Fruit fly (Drosophila melanogaster) whole organism, embryonic: ENCODE measurements around the gene CG10116.
A peak's percentile ranks its signal among the peaks of the same experiment; 100 is the strongest.

Source experiments
- B-H1 ChIP-seq: fragments of 200-800 bp; sonication (Bioruptor generic); IDR thresholded peaks from 3 replicates; pipeline ENCODE4 v1.3.6; 2022; ENCODE audit warnings: missing biosample characterization, missing genetic modification characterization
- Bdp1 ChIP-seq: fragments of 200-800 bp; sonication (Bioruptor generic); optimal IDR thresholded peaks from 3 replicates; lab custom pipeline; 2016; ENCODE audit warnings: missing biosample characterization, missing genetic modification characterization
- Bteb2 ChIP-seq: fragments of 200-800 bp; sonication (Bioruptor generic); optimal IDR thresholded peaks from 2 replicates; lab custom pipeline; 2016; ENCODE audit warnings: missing biosample characterization, missing genetic modification characterization
- C15 ChIP-seq: fragments of 200-800 bp; sonication (Bioruptor generic); IDR thresholded peaks from 3 replicates; pipeline ENCODE4 v1.3.6; 2022; ENCODE audit warnings: missing biosample characterization, missing genetic modification characterization
- CG10267 ChIP-seq: fragments of 200-800 bp; sonication (Bioruptor generic); optimal IDR thresholded peaks from 2 replicates; lab custom pipeline; 2018; ENCODE audit warnings: missing biosample characterization, mild to moderate bottlenecking, missing genetic modification characterization, moderate library complexity
- CG10462 ChIP-seq: fragments of 200-800 bp; sonication (Bioruptor generic); optimal IDR thresholded peaks from 2 replicates; lab custom pipeline; 2016; ENCODE audit warnings: missing biosample characterization, missing genetic modification characterization
- CG11085 ChIP-seq: fragments of 200-800 bp; sonication (Bioruptor generic); IDR thresholded peaks from 2 replicates; pipeline ENCODE4 v1.3.6; 2022; ENCODE audit warnings: missing biosample characterization, missing genetic modification characterization
- CG11093 ChIP-seq: fragments of 200-800 bp; sonication (Bioruptor generic); IDR thresholded peaks from 3 replicates; pipeline ENCODE4 v1.3.6; 2022; ENCODE audit warnings: missing biosample characterization, missing genetic modification characterization
- CG12769 ChIP-seq: fragments of 200-800 bp; sonication (Bioruptor generic); optimal IDR thresholded peaks from 2 replicates; lab custom pipeline; 2019; ENCODE audit warnings: missing biosample characterization, mild to moderate bottlenecking, missing genetic modification characterization, moderate library complexity
- CG15073 ChIP-seq: fragments of 200-800 bp; sonication (Bioruptor generic); optimal IDR thresholded peaks from 2 replicates; lab custom pipeline; 2016; ENCODE audit warnings: missing biosample characterization, missing genetic modification characterization
- CG15269 ChIP-seq: fragments of 200-800 bp; sonication (Bioruptor generic); optimal IDR thresholded peaks from 2 replicates; lab custom pipeline; 2018; ENCODE audit warnings: missing biosample characterization, mild to moderate bottlenecking, missing genetic modification characterization, moderate library complexity
- CG17829 ChIP-seq: fragments of 200-800 bp; optimal IDR thresholded peaks from 2 replicates; lab custom pipeline; 2019; ENCODE audit warnings: missing biosample characterization, mild to moderate bottlenecking, missing genetic modification characterization, moderate library complexity
- CG18764 ChIP-seq: fragments of 200-800 bp; sonication (Bioruptor generic); optimal IDR thresholded peaks from 3 replicates; lab custom pipeline; 2016; ENCODE audit warnings: missing biosample characterization, missing genetic modification characterization
- CG2120 ChIP-seq: fragments of 200-800 bp; sonication (Bioruptor generic); optimal IDR thresholded peaks from 3 replicates; lab custom pipeline; 2016; ENCODE audit warnings: missing biosample characterization, missing genetic modification characterization
- CG2199 ChIP-seq: fragments of 200-800 bp; sonication (Bioruptor generic); IDR thresholded peaks from 3 replicates; pipeline ENCODE4 v1.3.6; 2022; ENCODE audit warnings: missing biosample characterization, missing genetic modification characterization
- CG33213 ChIP-seq: fragments of 200-800 bp; sonication (Bioruptor generic); optimal IDR thresholded peaks from 3 replicates; lab custom pipeline; 2016; ENCODE audit warnings: missing biosample characterization, missing genetic modification characterization
- CG6272 ChIP-seq: fragments of 200-800 bp; sonication (Bioruptor generic); IDR thresholded peaks from 2 replicates; pipeline ENCODE4 v1.3.6; 2022; ENCODE audit warnings: missing biosample characterization, missing genetic modification characterization
- CG7556 ChIP-seq: fragments of 200-800 bp; sonication (Bioruptor generic); optimal IDR thresholded peaks from 2 replicates; lab custom pipeline; 2017; ENCODE audit warnings: missing biosample characterization, mild to moderate bottlenecking, missing genetic modification characterization
- CG8765 ChIP-seq: fragments of 200-800 bp; sonication (Bioruptor generic); IDR thresholded peaks from 2 replicates; pipeline ENCODE4 v1.3.6; 2022; ENCODE audit warnings: missing biosample characterization, missing genetic modification characterization
- CG9817 ChIP-seq: fragments of 200-800 bp; sonication (Bioruptor generic); optimal IDR thresholded peaks from 2 replicates; lab custom pipeline; 2018; ENCODE audit warnings: missing biosample characterization, mild to moderate bottlenecking, missing genetic modification characterization, moderate library complexity
- Chrac-16 ChIP-seq: fragments of 200-800 bp; sonication (Bioruptor generic); optimal IDR thresholded peaks from 3 replicates; lab custom pipeline; 2016; ENCODE audit warnings: missing biosample characterization, missing genetic modification characterization
- D19B ChIP-seq: fragments of 200-800 bp; sonication (Bioruptor generic); optimal IDR thresholded peaks from 2 replicates; lab custom pipeline; 2017; ENCODE audit warnings: missing biosample characterization, mild to moderate bottlenecking, missing genetic modification characterization
- Drgx ChIP-seq: fragments of 200-800 bp; sonication (Bioruptor generic); IDR thresholded peaks from 2 replicates; pipeline ENCODE4 v1.3.6; 2022; ENCODE audit warnings: missing biosample characterization, missing genetic modification characterization
- Ets97D ChIP-seq: fragments of 200-800 bp; sonication (Bioruptor generic); optimal IDR thresholded peaks from 3 replicates; lab custom pipeline; 2016; ENCODE audit warnings: missing biosample characterization, missing genetic modification characterization
- Fer2 ChIP-seq: fragments of 200-800 bp; sonication (Bioruptor generic); optimal IDR thresholded peaks from 2 replicates; lab custom pipeline; 2018; ENCODE audit warnings: missing biosample characterization, mild to moderate bottlenecking, missing genetic modification characterization, moderate library complexity
- HLH54F ChIP-seq: fragments of 200-800 bp; sonication (Bioruptor generic); optimal IDR thresholded peaks from 3 replicates; lab custom pipeline; 2016; ENCODE audit warnings: missing biosample characterization, missing genetic modification characterization
- HLHmδ ChIP-seq: fragments of 200-800 bp; sonication (Bioruptor generic); optimal IDR thresholded peaks from 2 replicates; lab custom pipeline; 2018; ENCODE audit warnings: missing biosample characterization, mild to moderate bottlenecking, missing genetic modification characterization, moderate library complexity
- MTF-1 ChIP-seq: fragments of 200-800 bp; sonication (Bioruptor generic); optimal IDR thresholded peaks from 2 replicates; lab custom pipeline; 2018; ENCODE audit warnings: missing biosample characterization, mild to moderate bottlenecking, missing genetic modification characterization, borderline replicate concordance
- Neu2 ChIP-seq: fragments of 200-800 bp; sonication (Bioruptor generic); optimal IDR thresholded peaks from 3 replicates; lab custom pipeline; 2016; ENCODE audit warnings: missing biosample characterization, missing genetic modification characterization, borderline replicate concordance
- Sox100B ChIP-seq: fragments of 200-800 bp; sonication (Bioruptor generic); optimal IDR thresholded peaks from 3 replicates; lab custom pipeline; 2018; ENCODE audit warnings: missing biosample characterization, mild to moderate bottlenecking, missing genetic modification characterization
- Stat92E ChIP-seq, 3 experiments: fragments of >200 bp in 2 of 3; fragments of 200-800 bp in 1 of 3; sonication (Bioruptor generic) in 1 of 3; optimal IDR thresholded peaks; 2 replicates each; lab custom pipeline; 2017 to 2019; ENCODE audit warnings: missing biosample characterization in 3 of 3, missing genetic modification characterization in 3 of 3, mild to moderate bottlenecking in 1 of 3, moderate library complexity in 1 of 3
- ash1 ChIP-seq: fragments of 200-800 bp; sonication (Bioruptor generic); optimal IDR thresholded peaks from 2 replicates; lab custom pipeline; 2018; ENCODE audit warnings: missing biosample characterization, mild to moderate bottlenecking, missing genetic modification characterization
- az2 ChIP-seq: fragments of 200-800 bp; sonication (Bioruptor generic); optimal IDR thresholded peaks from 3 replicates; lab custom pipeline; 2016; ENCODE audit warnings: missing biosample characterization, missing genetic modification characterization
- ewg ChIP-seq: fragments of 200-800 bp; sonication (Bioruptor generic); optimal IDR thresholded peaks from 3 replicates; lab custom pipeline; 2017; ENCODE audit warnings: mild to moderate bottlenecking, missing biosample characterization, missing genetic modification reagents, missing genetic modification characterization
- exex ChIP-seq: fragments of 200-800 bp; sonication (Bioruptor generic); optimal IDR thresholded peaks from 4 replicates; lab custom pipeline; 2018; ENCODE audit warnings: missing biosample characterization, mild to moderate bottlenecking, missing genetic modification characterization, moderate library complexity
- fu2 ChIP-seq: fragments of 200-800 bp; sonication (Bioruptor generic); optimal IDR thresholded peaks from 2 replicates; lab custom pipeline; 2016; ENCODE audit warnings: missing biosample characterization, missing genetic modification characterization
- gcm ChIP-seq: fragments of 200-800 bp; sonication (Bioruptor generic); optimal IDR thresholded peaks from 2 replicates; lab custom pipeline; 2019; ENCODE audit warnings: missing biosample characterization, mild to moderate bottlenecking, missing genetic modification characterization, moderate library complexity
- gcm2 ChIP-seq: fragments of 200-800 bp; sonication (Bioruptor generic); optimal IDR thresholded peaks from 2 replicates; lab custom pipeline; 2016; ENCODE audit warnings: missing biosample characterization, missing genetic modification characterization
- mld ChIP-seq: fragments of 200-800 bp; sonication (Bioruptor generic); IDR thresholded peaks from 3 replicates; pipeline ENCODE4 v1.3.6; 2022; ENCODE audit warnings: missing biosample characterization, missing genetic modification characterization; ENCODE audit not compliant: partially characterized antibody
- peb ChIP-seq: fragments of 200-800 bp; sonication (Bioruptor generic); IDR thresholded peaks from 2 replicates; pipeline ENCODE4 v1.3.6; 2022; ENCODE audit warnings: missing biosample characterization, missing genetic modification characterization
- psq ChIP-seq: fragments of 200-800 bp; sonication (Bioruptor generic); optimal IDR thresholded peaks from 2 replicates; lab custom pipeline; 2017; ENCODE audit warnings: missing biosample characterization, missing genetic modification characterization
- pzg ChIP-seq: fragments of 200-800 bp; sonication (Bioruptor generic); optimal IDR thresholded peaks from 3 replicates; lab custom pipeline; 2018; ENCODE audit warnings: missing biosample characterization, mild to moderate bottlenecking, missing genetic modification characterization, moderate library complexity
- ranshi ChIP-seq: fragments of 200-800 bp; sonication (Bioruptor generic); IDR thresholded peaks from 2 replicates; pipeline ENCODE4 v1.3.6; 2022; ENCODE audit warnings: missing biosample characterization, missing genetic modification characterization
- rib ChIP-seq: fragments of 200-800 bp; sonication (Bioruptor generic); IDR thresholded peaks from 2 replicates; pipeline ENCODE4 v1.3.6; 2022; ENCODE audit warnings: missing biosample characterization, missing genetic modification characterization
- row ChIP-seq: fragments of 200-800 bp; sonication (Bioruptor generic); IDR thresholded peaks from 3 replicates; pipeline ENCODE4 v1.3.6; 2022; ENCODE audit warnings: missing biosample characterization, missing genetic modification characterization
- sr ChIP-seq: fragments of 200-800 bp; sonication (Bioruptor generic); IDR thresholded peaks from 3 replicates; pipeline ENCODE4 v1.3.6; 2022; ENCODE audit warnings: missing biosample characterization, missing genetic modification characterization
- sug ChIP-seq: fragments of 200-800 bp; optimal IDR thresholded peaks from 2 replicates; lab custom pipeline; 2019; ENCODE audit warnings: missing biosample characterization, mild to moderate bottlenecking, missing genetic modification characterization, moderate library complexity
- tio ChIP-seq: fragments of 200-800 bp; sonication (Bioruptor generic); optimal IDR thresholded peaks from 2 replicates; lab custom pipeline; 2017; ENCODE audit warnings: missing biosample characterization, missing genetic modification characterization, inconsistent platforms
- tx ChIP-seq: fragments of 200-800 bp; sonication (Bioruptor generic); optimal IDR thresholded peaks from 2 replicates; lab custom pipeline; 2016; ENCODE audit warnings: missing biosample characterization, missing genetic modification characterization
- unc-4 ChIP-seq: fragments of 200-800 bp; sonication (Bioruptor generic); IDR thresholded peaks from 2 replicates; pipeline ENCODE4 v1.3.6; 2022; ENCODE audit warnings: missing biosample characterization, missing genetic modification characterization; ENCODE audit not compliant: partially characterized antibody
- wek ChIP-seq: fragments of 200-800 bp; sonication (Bioruptor generic); optimal IDR thresholded peaks from 3 replicates; lab custom pipeline; 2018; ENCODE audit warnings: missing biosample characterization, mild to moderate bottlenecking, missing genetic modification characterization, moderate library complexity
- zen ChIP-seq: fragments of 200-800 bp; sonication (Bioruptor generic); optimal IDR thresholded peaks from 3 replicates; lab custom pipeline; 2018; ENCODE audit warnings: missing biosample characterization, mild to moderate bottlenecking, missing genetic modification characterization, moderate library complexity

CG10116 gene

dm6 chr3L:13442400-13442799, 14.6 kb downstream of the CG10116 start, which contains the start of gene cmb (continued):
- TF ChIP-seq CG12769 (tag; lab: Kevin White, UChicago) (no peak), Drgx (GFP tag; lab: Robert Waterston, UW) (peak; percentile 90), sr (no peak), ash1 (GFP tag; lab: Kevin White, UChicago) (no peak), B-H1 (no peak), CG7556 (GFP tag; lab: Kevin White, UChicago) (no peak), CG18764 (GFP tag; lab: Kevin White, UChicago) (no peak), zen (no peak), CG2199 (GFP tag; lab: Robert Waterston, UW) (no peak), mld (GFP tag; lab: Robert Waterston, UW) (no peak), CG15269 (tag; lab: Kevin White, UChicago) (no peak), Sox100B (GFP tag; lab: Kevin White, UChicago) (no peak), ranshi (no peak), CG2120 (GFP tag; lab: Kevin White, UChicago) (no peak), gcm (GFP tag; lab: Kevin White, UChicago) (no peak), az2 (no peak), tio (GFP tag; lab: Kevin White, UChicago) (no peak), CG8765 (GFP tag; lab: Robert Waterston, UW) (no peak), row (GFP tag; lab: Robert Waterston, UW) (peak; percentile 38; the same call in 1 of the 3 replicates), CG10462 (GFP tag; lab: Kevin White, UChicago) (no peak), exex (tag; lab: Kevin White, UChicago) (no peak), CG9817 (no peak), CG33213 (GFP tag; lab: Kevin White, UChicago) (no peak), Neu2 (GFP tag; lab: Kevin White, UChicago) (no peak), peb (no peak), wek (GFP tag; lab: Kevin White, UChicago) (no peak), C15 (GFP tag; lab: Robert Waterston, UW) (no peak), CG15073 (no peak), Ets97D (GFP tag; lab: Kevin White, UChicago) (no peak), CG17829 (tag; lab: Kevin White, UChicago) (peak; percentile 38), HLHmδ (GFP tag; lab: Kevin White, UChicago) (no peak), tx (GFP tag; lab: Kevin White, UChicago) (no peak), CG11085 (GFP tag; lab: Robert Waterston, UW) (no peak), Fer2 (tag; lab: Kevin White, UChicago) (no peak), rib (GFP tag; lab: Robert Waterston, UW) (no peak), CG6272 (GFP tag; lab: Robert Waterston, UW) (no peak), CG11093 (GFP tag; lab: Robert Waterston, UW) (no peak), D19B (GFP tag; lab: Kevin White, UChicago) (no peak), psq (GFP tag; lab: Kevin White, UChicago) (no peak), unc-4 (GFP tag; lab: Robert Waterston, UW) (no peak), Chrac-16 (GFP tag; lab: Kevin White, UChicago) (no peak), ewg (GFP tag; lab: Kevin White, UChicago) (peak; percentile 60), sug (tag; lab: Kevin White, UChicago) (no peak), CG10267 (tag; lab: Kevin White, UChicago) (peak; percentile 19), MTF-1 (GFP tag; lab: Kevin White, UChicago) (no peak), fu2 (GFP tag; lab: Kevin White, UChicago) (no peak), Bdp1 (GFP tag; lab: Kevin White, UChicago) (no peak), HLH54F (GFP tag; lab: Kevin White, UChicago) (no peak), Bteb2 (GFP tag; lab: Kevin White, UChicago) (no peak), gcm2 (GFP tag; lab: Kevin White, UChicago) (no peak), pzg (peak; percentile 46), Stat92E (GFP tag; optimal IDR thresholded peaks at IDR 0.05; lab: Kevin White, UChicago) (no peak)
